Worm (Caenorhabditis elegans): ENCODE data around the gene ttbk-2.1.

ce11 chrIV:5210606-5211005 lies 47.9 kb upstream of the ttbk-2.1 start:
- TF ChIP-seq ztf-4 (tag; optimal IDR thresholded peaks at IDR 0.05) = no peak
- no peak for TF ChIP-seq ama-1 (optimal IDR thresholded peaks at IDR 0.05)
- TF ChIP-seq R02D3.7 (tag; optimal IDR thresholded peaks at IDR 0.05) = no peak
- no peak for TF ChIP-seq nhr-43 (tag; optimal IDR thresholded peaks at IDR 0.05; ENCODE audit: poor library complexity, severe bottlenecking)
- no peak for TF ChIP-seq lin-15B (tag; optimal IDR thresholded peaks at IDR 0.05)

Measured in whole organism, L3 larva.